Worm (Caenorhabditis elegans) whole organism, L4 larva: ENCODE data around the gene C01B10.3.

Experiments
- F10B5.3 ChIP-seq: sonication (generic microtip); optimal IDR thresholded peaks from 2 replicates; lab custom pipeline; 2016; ENCODE audit warnings: mild to moderate bottlenecking, missing genetic modification characterization, missing compliant biosample characterization
- F49E8.2 ChIP-seq: sonication (generic microtip); optimal IDR thresholded peaks from 2 replicates; lab custom pipeline; 2016; ENCODE audit warnings: missing compliant biosample characterization, mild to moderate bottlenecking, missing genetic modification characterization, borderline replicate concordance
- T26A8.4 ChIP-seq: fragments of 200-800 bp; sonication (Bioruptor generic); IDR thresholded peaks from 2 replicates; pipeline ENCODE4 v1.3.6; 2022; ENCODE audit warnings: missing genetic modification characterization, missing compliant biosample characterization
- Y105C5A.15 ChIP-seq: fragments of 200-800 bp; sonication (Bioruptor generic); IDR thresholded peaks from 2 replicates; pipeline ENCODE4 v1.3.6; 2022; ENCODE audit warnings: missing genetic modification characterization, missing compliant biosample characterization
- Y48G9A.11 ChIP-seq: fragments of 200-800 bp; sonication (Bioruptor generic); IDR thresholded peaks from 2 replicates; pipeline ENCODE4 v1.3.6; 2022; ENCODE audit warnings: missing genetic modification reagents, missing genetic modification characterization, missing compliant biosample characterization
- Y5F2A.4 ChIP-seq: fragments of 200-800 bp; sonication (Bioruptor generic); optimal IDR thresholded peaks from 2 replicates; lab custom pipeline; 2018; ENCODE audit warnings: mild to moderate bottlenecking, missing genetic modification characterization, missing compliant biosample characterization
- ZK337.2 ChIP-seq: fragments of 200-800 bp; sonication (Bioruptor generic); IDR thresholded peaks from 2 replicates; pipeline ENCODE4 v1.3.6; 2022; ENCODE audit warnings: missing genetic modification reagents, missing genetic modification characterization, missing compliant biosample characterization
- aly-2 ChIP-seq: sonication (generic microtip); optimal IDR thresholded peaks from 2 replicates; lab custom pipeline; 2018; ENCODE audit warnings: missing biosample characterization, missing genetic modification characterization
- arid-1 ChIP-seq: fragments of 200-800 bp; sonication (Bioruptor generic); conservative IDR thresholded peaks from 2 replicates; pipeline ENCODE4 v1.3.6; 2022; ENCODE audit warnings: missing genetic modification reagents, missing genetic modification characterization, missing compliant biosample characterization
- attf-4 ChIP-seq: sonication (generic microtip); optimal IDR thresholded peaks from 3 replicates; lab custom pipeline; 2017; ENCODE audit warnings: missing biosample characterization, missing genetic modification characterization
- ceh-28 ChIP-seq: fragments of 150-350 bp; optimal IDR thresholded peaks from 2 replicates; lab custom pipeline; 2014; ENCODE audit warnings: missing biosample characterization, missing genetic modification reagents, missing genetic modification characterization
- ceh-32 ChIP-seq: sonication (generic microtip); optimal IDR thresholded peaks from 2 replicates; lab custom pipeline; 2016; ENCODE audit warnings: mild to moderate bottlenecking, missing genetic modification characterization, missing compliant biosample characterization; ENCODE audit not compliant: poor library complexity
- ceh-44 ChIP-seq: fragments of 200-800 bp; sonication (Bioruptor generic); IDR thresholded peaks from 2 replicates; pipeline ENCODE4 v1.3.6; 2022; ENCODE audit warnings: missing genetic modification reagents, missing genetic modification characterization, missing compliant biosample characterization
- ceh-82 ChIP-seq: sonication (generic microtip); optimal IDR thresholded peaks from 2 replicates; lab custom pipeline; 2017; ENCODE audit warnings: missing biosample characterization, missing genetic modification characterization
- daf-12 ChIP-seq: fragments of 150-350 bp; optimal IDR thresholded peaks from 2 replicates; lab custom pipeline; 2014; ENCODE audit warnings: missing biosample characterization, missing genetic modification reagents, missing genetic modification characterization
- dmd-6 ChIP-seq: fragments of 200-800 bp; sonication (Bioruptor generic); IDR thresholded peaks from 2 replicates; pipeline ENCODE4 v1.3.6; 2022; ENCODE audit warnings: missing genetic modification reagents, missing genetic modification characterization, missing compliant biosample characterization
- dpl-1 ChIP-seq: fragments of 150-350 bp; optimal IDR thresholded peaks from 2 replicates; lab custom pipeline; 2014; ENCODE audit warnings: missing biosample characterization, missing genetic modification reagents, missing genetic modification characterization
- dve-1 ChIP-seq: sonication (generic microtip); optimal IDR thresholded peaks from 2 replicates; lab custom pipeline; 2017; ENCODE audit warnings: antibody characterized with exemption, mild to moderate bottlenecking, missing genetic modification characterization, missing compliant biosample characterization; ENCODE audit not compliant: insufficient read depth
- fkh-10 ChIP-seq: fragments of 150-350 bp; optimal IDR thresholded peaks from 2 replicates; lab custom pipeline; 2014; ENCODE audit warnings: missing biosample characterization, missing genetic modification reagents, missing genetic modification characterization
- gei-8 ChIP-seq: fragments of 200-800 bp; sonication (Bioruptor generic); optimal IDR thresholded peaks from 2 replicates; lab custom pipeline; 2018; ENCODE audit warnings: mild to moderate bottlenecking, missing genetic modification characterization, missing compliant biosample characterization
- hlh-11 ChIP-seq: fragments of 200-800 bp; sonication (Bioruptor generic); optimal IDR thresholded peaks from 2 replicates; lab custom pipeline; 2018; ENCODE audit warnings: mild to moderate bottlenecking, missing genetic modification characterization, missing compliant biosample characterization
- hlh-30 ChIP-seq: sonication (generic microtip); optimal IDR thresholded peaks from 2 replicates; lab custom pipeline; 2017; ENCODE audit warnings: antibody characterized with exemption, mild to moderate bottlenecking, missing genetic modification characterization, missing compliant biosample characterization; ENCODE audit not compliant: insufficient read depth
- hmg-1.1 ChIP-seq: fragments of 200-800 bp; sonication (Bioruptor generic); IDR thresholded peaks from 2 replicates; pipeline ENCODE4 v1.3.6; 2022; ENCODE audit warnings: missing genetic modification reagents, missing genetic modification characterization, missing compliant biosample characterization
- jun-1 ChIP-seq: fragments of 150-350 bp; optimal IDR thresholded peaks from 2 replicates; lab custom pipeline; 2014; ENCODE audit warnings: missing biosample characterization, missing genetic modification reagents, missing genetic modification characterization
- lin-1 ChIP-seq: fragments of 200-800 bp; sonication (Bioruptor generic); IDR thresholded peaks from 2 replicates; pipeline ENCODE4 v1.3.6; 2022; ENCODE audit warnings: missing genetic modification reagents, missing genetic modification characterization, missing compliant biosample characterization
- lin-13 ChIP-seq: fragments of 150-350 bp; optimal IDR thresholded peaks from 2 replicates; lab custom pipeline; 2014; ENCODE audit warnings: missing biosample characterization, missing genetic modification reagents, missing genetic modification characterization
- lin-15B ChIP-seq: fragments of 150-350 bp; sonication (generic microtip); optimal IDR thresholded peaks from 3 replicates; lab custom pipeline; 2014; ENCODE audit warnings: missing biosample characterization, missing genetic modification characterization
- madf-5 ChIP-seq, 2 experiments: fragments of 200-800 bp; sonication (Bioruptor generic); IDR thresholded peaks; 2 replicates each; pipeline ENCODE4 v1.3.6; 2022; ENCODE audit warnings: missing compliant biosample characterization in 2 of 2, missing genetic modification characterization in 2 of 2
- madf-9 ChIP-seq: fragments of 200-800 bp; sonication (Bioruptor generic); conservative IDR thresholded peaks from 2 replicates; pipeline ENCODE4 v1.3.6; 2022; ENCODE audit warnings: missing genetic modification reagents, missing genetic modification characterization, missing compliant biosample characterization
- mdl-1 ChIP-seq, 2 experiments: fragments of 150-350 bp in 1 of 2; sonication (generic microtip) in 1 of 2; optimal IDR thresholded peaks; 2 replicates each; lab custom pipeline; 2014 to 2017; ENCODE audit warnings: missing biosample characterization in 2 of 2, missing genetic modification characterization in 2 of 2
- mep-1 ChIP-seq: fragments of 150-350 bp; sonication (generic microtip); optimal IDR thresholded peaks from 3 replicates; lab custom pipeline; 2014; ENCODE audit warnings: missing biosample characterization, missing genetic modification characterization
- mxl-3 ChIP-seq: fragments of 200-800 bp; sonication (Bioruptor generic); optimal IDR thresholded peaks from 2 replicates; lab custom pipeline; 2018; ENCODE audit warnings: mild to moderate bottlenecking, missing genetic modification characterization, missing compliant biosample characterization
- nhr-10 ChIP-seq: fragments of 150-350 bp; optimal IDR thresholded peaks from 2 replicates; lab custom pipeline; 2014; ENCODE audit warnings: missing biosample characterization, missing genetic modification characterization
- nhr-102 ChIP-seq: sonication (generic microtip); optimal IDR thresholded peaks from 2 replicates; lab custom pipeline; 2016; ENCODE audit warnings: mild to moderate bottlenecking, missing genetic modification characterization, moderate library complexity, missing compliant biosample characterization
- nhr-11 ChIP-seq: fragments of 150-350 bp; optimal IDR thresholded peaks from 2 replicates; lab custom pipeline; 2014; ENCODE audit warnings: missing biosample characterization, missing genetic modification characterization
- nhr-25 ChIP-seq: sonication (generic microtip); optimal IDR thresholded peaks from 2 replicates; lab custom pipeline; 2017; ENCODE audit warnings: missing genetic modification characterization, mild to moderate bottlenecking, missing compliant biosample characterization, antibody characterized with exemption, moderate library complexity, borderline replicate concordance; ENCODE audit not compliant: insufficient read depth
- nhr-28 ChIP-seq: fragments of 150-350 bp; optimal IDR thresholded peaks from 2 replicates; lab custom pipeline; 2014; ENCODE audit warnings: missing biosample characterization, missing genetic modification characterization
- nhr-41 ChIP-seq: fragments of 200-800 bp; sonication (Bioruptor generic); IDR thresholded peaks from 2 replicates; pipeline ENCODE4 v1.3.6; 2022; ENCODE audit warnings: missing genetic modification reagents, missing genetic modification characterization, missing compliant biosample characterization
- nhr-6 ChIP-seq: fragments of 150-350 bp; optimal IDR thresholded peaks from 2 replicates; lab custom pipeline; 2014; ENCODE audit warnings: missing biosample characterization, missing genetic modification characterization
- nhr-76 ChIP-seq: fragments of 150-350 bp; optimal IDR thresholded peaks from 2 replicates; lab custom pipeline; 2014; ENCODE audit warnings: missing biosample characterization, missing genetic modification characterization
- php-3 ChIP-seq: fragments of 200-800 bp; sonication (Bioruptor generic); IDR thresholded peaks from 2 replicates; pipeline ENCODE4 v1.3.6; 2022; ENCODE audit warnings: missing genetic modification reagents, missing genetic modification characterization, missing compliant biosample characterization
- pqm-1 ChIP-seq: sonication (generic microtip); optimal IDR thresholded peaks from 2 replicates; lab custom pipeline; 2017; ENCODE audit warnings: missing biosample characterization, missing genetic modification characterization
- spr-3 ChIP-seq: fragments of 200-800 bp; sonication (Bioruptor generic); optimal IDR thresholded peaks from 2 replicates; lab custom pipeline; 2018; ENCODE audit warnings: mild to moderate bottlenecking, missing genetic modification characterization, missing compliant biosample characterization
- tag-97 ChIP-seq: fragments of 200-800 bp; sonication (Bioruptor generic); IDR thresholded peaks from 2 replicates; pipeline ENCODE4 v1.3.6; 2022; ENCODE audit warnings: missing genetic modification characterization, missing compliant biosample characterization
- tra-1 ChIP-seq: fragments of 200-800 bp; sonication (Bioruptor generic); IDR thresholded peaks from 2 replicates; pipeline ENCODE4 v1.3.6; 2022; ENCODE audit warnings: missing genetic modification reagents, missing genetic modification characterization, missing compliant biosample characterization
- vab-7 ChIP-seq: fragments of 200-800 bp; sonication (Bioruptor generic); IDR thresholded peaks from 2 replicates; pipeline ENCODE4 v1.3.6; 2022; ENCODE audit warnings: missing genetic modification reagents, missing genetic modification characterization, missing compliant biosample characterization
- zfp-3 ChIP-seq: fragments of 200-800 bp; sonication (Bioruptor generic); conservative IDR thresholded peaks from 2 replicates; pipeline ENCODE4 v1.3.6; 2022; ENCODE audit warnings: missing genetic modification reagents, missing genetic modification characterization, missing compliant biosample characterization
- zip-2 ChIP-seq: fragments of 150-350 bp; optimal IDR thresholded peaks from 2 replicates; lab custom pipeline; 2014; ENCODE audit warnings: missing biosample characterization, missing genetic modification characterization

The C01B10.3 gene

DNA sequence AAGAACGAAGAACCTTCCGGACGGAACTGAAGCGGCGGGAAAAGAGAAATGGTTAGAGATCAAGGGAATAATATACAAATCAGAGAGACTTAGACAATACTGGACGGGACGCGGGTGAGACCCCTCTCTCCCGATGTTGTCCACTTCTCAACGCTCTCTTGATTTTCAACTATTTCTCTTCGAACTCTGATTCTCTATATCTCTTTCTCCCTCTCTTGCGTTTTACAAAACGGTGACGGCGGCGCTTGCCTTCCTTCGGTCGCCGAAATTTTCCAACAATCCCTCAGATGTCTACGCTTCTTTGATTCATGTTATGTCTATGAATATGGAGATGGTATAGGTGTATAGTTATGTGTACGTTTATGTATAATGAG is 44.4 kb downstream of the C01B10.3 start (continued):
- TF ChIP-seq php-3 (GFP tag; lab: Robert Waterston, UW) (no peak), mdl-1 (tag; optimal IDR thresholded peaks at IDR 0.05; lab: Kevin White, UChicago) (peak in 1 of 2 experiments; percentile 36), mxl-3 (GFP tag; lab: Kevin White, UChicago) (peak; percentile 30), mep-1 (peak; percentile 65), arid-1 (GFP tag; lab: Robert Waterston, UW) (0 out of 2 replicates have a peak, but pooled peaks have one; percentile 36), dmd-6 (GFP tag; lab: Robert Waterston, UW) (peak; percentile 19; the same call in 1 of the 2 replicates), nhr-28 (peak; percentile 67), aly-2 (no peak), dve-1 (tag; lab: Kevin White, UChicago) (peak; percentile 87), hmg-1.1 (GFP tag; lab: Robert Waterston, UW) (peak; percentile 45), lin-1 (GFP tag; lab: Robert Waterston, UW) (no peak), vab-7 (GFP tag; lab: Robert Waterston, UW) (no peak)
- TF ChIP-seq, all 104 proteins: peak for 22

- no peak for TF ChIP-seq ZK337.2 (GFP tag; lab: Robert Waterston, UW)
- no peak for TF ChIP-seq ceh-82 (tag; lab: Kevin White, UChicago)
- TF ChIP-seq nhr-25 (tag; lab: Kevin White, UChicago), result no peak
- no peak for TF ChIP-seq fkh-10 (GFP tag; lab: Kevin White, UChicago)
- TF ChIP-seq lin-15B (tag; lab: Kevin White, UChicago), result no peak
- no peak for TF ChIP-seq daf-12
- TF ChIP-seq dpl-1 (GFP tag; lab: Kevin White, UChicago), result no peak
- TF ChIP-seq ceh-44 (GFP tag; lab: Robert Waterston, UW), result no peak
- peak; percentile 46 for TF ChIP-seq hlh-30 (tag; lab: Kevin White, UChicago)
- no peak for TF ChIP-seq jun-1
- no peak for TF ChIP-seq zip-2 (tag; lab: Kevin White, UChicago)
- no peak for TF ChIP-seq nhr-102
- TF ChIP-seq zfp-3 (GFP tag; lab: Robert Waterston, UW), result no peak
- no peak for TF ChIP-seq madf-5 (GFP tag; IDR thresholded peaks at IDR 0.05; lab: Robert Waterston, UW)
- no peak for TF ChIP-seq pqm-1 (tag; lab: Kevin White, UChicago)
- TF ChIP-seq arid-1 (GFP tag; lab: Robert Waterston, UW), result no peak
- TF ChIP-seq nhr-41 (GFP tag; lab: Robert Waterston, UW), result no peak
- TF ChIP-seq tra-1 (GFP tag; lab: Robert Waterston, UW), result no peak
- TF ChIP-seq madf-9, result no peak; the same call in 1 of the 2 replicates
- TF ChIP-seq ceh-28 (tag; lab: Kevin White, UChicago), result no peak
- TF ChIP-seq Y105C5A.15 (GFP tag; lab: Robert Waterston, UW), result no peak
- no peak for TF ChIP-seq F49E8.2 (tag; lab: Kevin White, UChicago)
- no peak for TF ChIP-seq nhr-11 (tag; lab: Kevin White, UChicago)
- TF ChIP-seq Y5F2A.4 (GFP tag; lab: Kevin White, UChicago), result no peak
- 0 out of 2 replicates have a peak, but pooled peaks have one; percentile 42 for TF ChIP-seq T26A8.4 (GFP tag; lab: Robert Waterston, UW)
- TF ChIP-seq Y48G9A.11 (GFP tag; lab: Robert Waterston, UW), result no peak
- TF ChIP-seq ceh-32 (tag; lab: Kevin White, UChicago), result no peak
- TF ChIP-seq tag-97 (GFP tag; lab: Robert Waterston, UW), result no peak
- TF ChIP-seq mxl-3 (GFP tag; lab: Kevin White, UChicago), result peak; percentile 28
- TF ChIP-seq nhr-6 (tag; lab: Kevin White, UChicago), result no peak
- no peak for TF ChIP-seq attf-4
- TF ChIP-seq lin-13, result no peak
- no peak for TF ChIP-seq spr-3 (GFP tag; lab: Kevin White, UChicago)
- TF ChIP-seq hlh-11 (tag; lab: Kevin White, UChicago), result peak; percentile 52
- TF ChIP-seq nhr-10 (tag; lab: Kevin White, UChicago), result no peak
- TF ChIP-seq gei-8 (GFP tag; lab: Kevin White, UChicago), result no peak
- TF ChIP-seq F10B5.3, result no peak
- no peak for TF ChIP-seq nhr-76 (tag; lab: Kevin White, UChicago)
Observed at ce11 chrIV:6575959-6576727, 45.0 kb downstream of the C01B10.3 start.
